Worm (Caenorhabditis elegans) whole organism, early embryonic: ENCODE measurements around the gene F42A10.9.

Source experiments
- ceh-36 ChIP-seq: sonication (generic microtip); optimal IDR thresholded peaks from 2 replicates; lab custom pipeline; 2016; ENCODE audit warnings: missing genetic modification characterization, inconsistent platforms, missing compliant biosample characterization
- hnd-1 ChIP-seq: sonication (generic microtip); optimal IDR thresholded peaks from 2 replicates; lab custom pipeline; 2016; ENCODE audit warnings: missing genetic modification characterization, missing compliant biosample characterization
- sea-1 ChIP-seq: fragments of 200-800 bp; sonication (Bioruptor generic); conservative IDR thresholded peaks from 2 replicates; pipeline ENCODE4 v1.3.6; 2022; ENCODE audit warnings: missing genetic modification characterization, missing compliant biosample characterization
- tbx-37 ChIP-seq: fragments of 200-800 bp; sonication (Bioruptor generic); conservative IDR thresholded peaks from 2 replicates; pipeline ENCODE4 v1.3.6; 2022; ENCODE audit warnings: missing genetic modification reagents, missing genetic modification characterization, missing compliant biosample characterization

DNA sequence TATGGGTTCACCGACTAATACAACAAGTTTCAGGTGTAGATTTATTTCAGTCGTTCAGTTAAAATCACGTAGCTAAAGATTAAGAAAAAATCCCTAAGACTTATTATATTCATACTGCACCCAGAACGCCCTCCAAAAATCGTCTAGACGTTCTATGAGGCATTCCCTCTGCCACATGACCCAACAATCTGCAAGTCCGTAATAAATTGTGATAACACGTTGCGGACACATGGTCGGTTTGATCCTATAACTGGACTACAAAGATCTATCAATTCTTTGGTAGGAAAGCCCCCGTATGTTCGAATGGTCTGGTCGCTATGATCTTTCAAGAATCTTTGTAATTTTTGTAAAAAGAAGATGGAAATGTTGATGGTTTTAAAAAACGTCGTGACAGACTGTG is 51.6 kb downstream of the F42A10.9 start:
- TF ChIP-seq sea-1 (GFP tag; lab: Robert Waterston, UW) (no peak), hnd-1 (tag; lab: Kevin White, UChicago) (no peak), tbx-37 (GFP tag; lab: Robert Waterston, UW) (no peak), ceh-36 (no peak)
